Fruit fly (Drosophila melanogaster) whole organism, embryonic: Measurements from ENCODE around the gene CG2006.

ENCODE experiments used
- HmgD ChIP-seq: fragments of 200-800 bp; sonication (Bioruptor generic); optimal IDR thresholded peaks from 3 replicates; lab custom pipeline; 2016; ENCODE audit warnings: missing biosample characterization, missing genetic modification characterization
- ap ChIP-seq: fragments of 200-800 bp; sonication (Bioruptor generic); IDR thresholded peaks from 2 replicates; pipeline ENCODE4 v1.3.6; 2022; ENCODE audit warnings: missing biosample characterization, missing genetic modification characterization
- dan ChIP-seq: fragments of 200-800 bp; sonication (Bioruptor generic); IDR thresholded peaks from 2 replicates; pipeline ENCODE4 v1.3.6; 2022; ENCODE audit warnings: missing biosample characterization, missing genetic modification characterization
- otp ChIP-seq: fragments of 200-800 bp; sonication (Bioruptor generic); IDR thresholded peaks from 3 replicates; pipeline ENCODE4, ENCODE4 v1.3.6; 2022; ENCODE audit warnings: missing biosample characterization, missing genetic modification characterization
- row ChIP-seq: fragments of 200-800 bp; sonication (Bioruptor generic); IDR thresholded peaks from 3 replicates; pipeline ENCODE4 v1.3.6; 2022; ENCODE audit warnings: missing biosample characterization, missing genetic modification characterization

- TF ChIP-seq ap (no peak), otp (no peak), row (GFP tag; lab: Robert Waterston, UW) (0 out of 3 replicates have a peak, but pooled peaks have one; percentile 10), HmgD (GFP tag; lab: Kevin White, UChicago) (no peak), dan (GFP tag; lab: Robert Waterston, UW) (no peak)
Measured at dm6 chr3R:29460225-29460927, 28.9 kb upstream of the CG2006 start.
